Worm (Caenorhabditis elegans) whole organism, L4 larva: ENCODE measurements around the gene madf-4.

Source experiments
- F37D6.2 ChIP-seq: sonication (generic microtip); optimal IDR thresholded peaks from 2 replicates; lab custom pipeline; 2016; ENCODE audit warnings: mild to moderate bottlenecking, missing genetic modification characterization, missing compliant biosample characterization
- F49E8.2 ChIP-seq: sonication (generic microtip); optimal IDR thresholded peaks from 2 replicates; lab custom pipeline; 2016; ENCODE audit warnings: missing compliant biosample characterization, mild to moderate bottlenecking, missing genetic modification characterization, borderline replicate concordance
- R02D3.7 ChIP-seq: fragments of 150-350 bp; sonication (generic microtip); optimal IDR thresholded peaks from 3 replicates; lab custom pipeline; 2014; ENCODE audit warnings: missing biosample characterization, missing genetic modification characterization
- Y75B8A.6 ChIP-seq: fragments of 200-800 bp; sonication (Bioruptor generic); IDR thresholded peaks from 2 replicates; pipeline ENCODE4 v1.3.6; 2022; ENCODE audit warnings: missing genetic modification reagents, missing genetic modification characterization, missing compliant biosample characterization
- ZK546.5 ChIP-seq, 2 experiments: sonication (generic microtip); optimal IDR thresholded peaks; 2 replicates each; lab custom pipeline; 2017; ENCODE audit warnings: missing biosample characterization in 2 of 2, missing genetic modification characterization in 2 of 2
- aha-1 ChIP-seq: fragments of 150-350 bp; peaks from one replicate; lab custom pipeline; 2014; ENCODE audit warnings: missing biosample characterization, missing genetic modification characterization
- aly-2 ChIP-seq: sonication (generic microtip); optimal IDR thresholded peaks from 2 replicates; lab custom pipeline; 2018; ENCODE audit warnings: missing biosample characterization, missing genetic modification characterization
- attf-4 ChIP-seq: sonication (generic microtip); optimal IDR thresholded peaks from 3 replicates; lab custom pipeline; 2017; ENCODE audit warnings: missing biosample characterization, missing genetic modification characterization
- ceh-20 ChIP-seq: fragments of 200-800 bp; sonication (Bioruptor generic); IDR thresholded peaks from 2 replicates; pipeline ENCODE4 v1.3.6; 2022; ENCODE audit warnings: missing genetic modification reagents, missing genetic modification characterization, missing compliant biosample characterization
- ces-1 ChIP-seq: fragments of 150-350 bp; sonication (generic microtip); optimal IDR thresholded peaks from 4 replicates; lab custom pipeline; 2014; ENCODE audit warnings: missing biosample characterization, missing genetic modification reagents, missing genetic modification characterization
- daf-12 ChIP-seq: fragments of 150-350 bp; optimal IDR thresholded peaks from 2 replicates; lab custom pipeline; 2014; ENCODE audit warnings: missing biosample characterization, missing genetic modification reagents, missing genetic modification characterization
- dmd-6 ChIP-seq: fragments of 200-800 bp; sonication (Bioruptor generic); IDR thresholded peaks from 2 replicates; pipeline ENCODE4 v1.3.6; 2022; ENCODE audit warnings: missing genetic modification reagents, missing genetic modification characterization, missing compliant biosample characterization
- dve-1 ChIP-seq: sonication (generic microtip); optimal IDR thresholded peaks from 2 replicates; lab custom pipeline; 2017; ENCODE audit warnings: antibody characterized with exemption, mild to moderate bottlenecking, missing genetic modification characterization, missing compliant biosample characterization; ENCODE audit not compliant: insufficient read depth
- egl-43 ChIP-seq: fragments of 200-800 bp; sonication (Bioruptor generic); IDR thresholded peaks from 2 replicates; pipeline ENCODE4 v1.3.6; 2022; ENCODE audit warnings: missing genetic modification reagents, missing genetic modification characterization, missing compliant biosample characterization
- fkh-10 ChIP-seq: fragments of 150-350 bp; optimal IDR thresholded peaks from 2 replicates; lab custom pipeline; 2014; ENCODE audit warnings: missing biosample characterization, missing genetic modification reagents, missing genetic modification characterization
- hlh-30 ChIP-seq: sonication (generic microtip); optimal IDR thresholded peaks from 2 replicates; lab custom pipeline; 2017; ENCODE audit warnings: antibody characterized with exemption, mild to moderate bottlenecking, missing genetic modification characterization, missing compliant biosample characterization; ENCODE audit not compliant: insufficient read depth
- hmg-1.1 ChIP-seq: fragments of 200-800 bp; sonication (Bioruptor generic); IDR thresholded peaks from 2 replicates; pipeline ENCODE4 v1.3.6; 2022; ENCODE audit warnings: missing genetic modification reagents, missing genetic modification characterization, missing compliant biosample characterization
- lin-38 ChIP-seq: fragments of 200-800 bp; sonication (Bioruptor generic); IDR thresholded peaks from 2 replicates; pipeline ENCODE4 v1.3.6; 2022; ENCODE audit warnings: missing genetic modification reagents, missing genetic modification characterization, missing compliant biosample characterization
- lin-39 ChIP-seq: fragments of 150-350 bp; optimal IDR thresholded peaks from 2 replicates; lab custom pipeline; 2014; ENCODE audit warnings: missing biosample characterization, missing genetic modification reagents, missing genetic modification characterization
- lir-3 ChIP-seq: sonication (generic microtip); optimal IDR thresholded peaks from 2 replicates; lab custom pipeline; 2016; ENCODE audit warnings: mild to moderate bottlenecking, missing genetic modification characterization, missing compliant biosample characterization
- lsy-2 ChIP-seq, 2 experiments: fragments of 150-350 bp in 1 of 2; sonication (generic microtip) in 1 of 2; optimal IDR thresholded peaks; 2 replicates each; lab custom pipeline; 2014 to 2017; ENCODE audit warnings: missing biosample characterization in 2 of 2, missing genetic modification characterization in 2 of 2
- mdl-1 ChIP-seq, 2 experiments: fragments of 150-350 bp in 1 of 2; sonication (generic microtip) in 1 of 2; optimal IDR thresholded peaks; 2 replicates each; lab custom pipeline; 2014 to 2017; ENCODE audit warnings: missing biosample characterization in 2 of 2, missing genetic modification characterization in 2 of 2
- mep-1 ChIP-seq: fragments of 150-350 bp; sonication (generic microtip); optimal IDR thresholded peaks from 3 replicates; lab custom pipeline; 2014; ENCODE audit warnings: missing biosample characterization, missing genetic modification characterization
- mxl-3 ChIP-seq: fragments of 200-800 bp; sonication (Bioruptor generic); optimal IDR thresholded peaks from 2 replicates; lab custom pipeline; 2018; ENCODE audit warnings: mild to moderate bottlenecking, missing genetic modification characterization, missing compliant biosample characterization
- nhr-10 ChIP-seq: fragments of 150-350 bp; optimal IDR thresholded peaks from 2 replicates; lab custom pipeline; 2014; ENCODE audit warnings: missing biosample characterization, missing genetic modification characterization
- nhr-111 ChIP-seq: fragments of 200-800 bp; sonication (Bioruptor generic); optimal IDR thresholded peaks from 2 replicates; lab custom pipeline; 2018; ENCODE audit warnings: mild to moderate bottlenecking, missing genetic modification characterization, missing compliant biosample characterization
- nhr-237 ChIP-seq: sonication (generic microtip); optimal IDR thresholded peaks from 2 replicates; lab custom pipeline; 2017; ENCODE audit warnings: missing biosample characterization, missing genetic modification characterization
- nhr-28 ChIP-seq: fragments of 150-350 bp; optimal IDR thresholded peaks from 2 replicates; lab custom pipeline; 2014; ENCODE audit warnings: missing biosample characterization, missing genetic modification characterization
- nhr-41 ChIP-seq: fragments of 200-800 bp; sonication (Bioruptor generic); IDR thresholded peaks from 2 replicates; pipeline ENCODE4 v1.3.6; 2022; ENCODE audit warnings: missing genetic modification reagents, missing genetic modification characterization, missing compliant biosample characterization
- nhr-48 ChIP-seq: sonication (generic microtip); optimal IDR thresholded peaks from 2 replicates; lab custom pipeline; 2016; ENCODE audit warnings: mild to moderate bottlenecking, missing genetic modification characterization, missing compliant biosample characterization
- nhr-77 ChIP-seq: fragments of 150-350 bp; optimal IDR thresholded peaks from 2 replicates; lab custom pipeline; 2014; ENCODE audit warnings: missing biosample characterization, missing genetic modification characterization
- php-3 ChIP-seq: fragments of 200-800 bp; sonication (Bioruptor generic); IDR thresholded peaks from 2 replicates; pipeline ENCODE4 v1.3.6; 2022; ENCODE audit warnings: missing genetic modification reagents, missing genetic modification characterization, missing compliant biosample characterization
- pqm-1 ChIP-seq: sonication (generic microtip); optimal IDR thresholded peaks from 2 replicates; lab custom pipeline; 2017; ENCODE audit warnings: missing biosample characterization, missing genetic modification characterization
- rbr-2 ChIP-seq: sonication (generic microtip); optimal IDR thresholded peaks from 2 replicates; lab custom pipeline; 2016; ENCODE audit warnings: missing genotype, missing genetic modification characterization, missing compliant biosample characterization
- saeg-2 ChIP-seq: fragments of 200-800 bp; sonication (Bioruptor generic); IDR thresholded peaks from 2 replicates; pipeline ENCODE4 v1.3.6; 2022; ENCODE audit warnings: missing genetic modification reagents, missing genetic modification characterization, missing compliant biosample characterization
- skn-1 ChIP-seq: fragments of 150-350 bp; optimal IDR thresholded peaks from 2 replicates; lab custom pipeline; 2014; ENCODE audit warnings: missing biosample characterization, missing genetic modification characterization
- unc-62 ChIP-seq, 3 experiments: fragments of 150-350 bp in 1 of 3; sonication (generic microtip); optimal IDR thresholded peaks in 2 of 3; peaks in 1 of 3; 1 replicate in 1 of 3; 2 replicates in 2 of 3; lab custom pipeline; 2014 to 2017; ENCODE audit warnings: missing biosample characterization in 3 of 3, missing genetic modification characterization in 3 of 3, missing genetic modification reagents in 3 of 3, missing genotype in 1 of 3
- vab-7 ChIP-seq: fragments of 200-800 bp; sonication (Bioruptor generic); IDR thresholded peaks from 2 replicates; pipeline ENCODE4 v1.3.6; 2022; ENCODE audit warnings: missing genetic modification reagents, missing genetic modification characterization, missing compliant biosample characterization
- zfp-2 ChIP-seq: sonication (generic microtip); optimal IDR thresholded peaks from 2 replicates; lab custom pipeline; 2016; ENCODE audit warnings: mild to moderate bottlenecking, missing genetic modification characterization, missing compliant biosample characterization
- zip-11 ChIP-seq: fragments of 200-800 bp; sonication (Bioruptor generic); IDR thresholded peaks from 2 replicates; pipeline ENCODE4 v1.3.6; 2022; ENCODE audit warnings: missing genetic modification characterization, missing compliant biosample characterization
- ztf-7 ChIP-seq: fragments of 150-350 bp; optimal IDR thresholded peaks from 2 replicates; lab custom pipeline; 2014; ENCODE audit warnings: missing biosample characterization, missing genetic modification characterization

The madf-4 gene

ce11 chrV:10003315-10003969, 41.1 kb upstream of the madf-4 start (continued):
- peak; percentile 55 for TF ChIP-seq mep-1 (tag; lab: Kevin White, UChicago)
- peak; percentile 86 for TF ChIP-seq dve-1
- TF ChIP-seq, all 104 proteins: peak for 20

ce11 chrV:10002720-10003119, 40.4 kb upstream of the madf-4 start:
- TF ChIP-seq aly-2 (tag; lab: Kevin White, UChicago) (no peak), saeg-2 (GFP tag; lab: Robert Waterston, UW) (no peak), skn-1 (tag; lab: Kevin White, UChicago) (no peak), nhr-28 (tag; lab: Kevin White, UChicago) (peak; percentile 89), ces-1 (GFP tag; lab: Kevin White, UChicago) (no peak), ZK546.5 (tag; optimal IDR thresholded peaks at IDR 0.05; lab: Kevin White, UChicago) (no peak), Y75B8A.6 (GFP tag; lab: Robert Waterston, UW) (no peak), egl-43 (GFP tag; lab: Robert Waterston, UW) (no peak), ceh-20 (GFP tag; lab: Robert Waterston, UW) (no peak), lir-3 (no peak), lsy-2 (tag; optimal IDR thresholded peaks at IDR 0.05; lab: Kevin White, UChicago) (no peak), F49E8.2 (no peak), ztf-7 (no peak), php-3 (GFP tag; lab: Robert Waterston, UW) (no peak), dmd-6 (GFP tag; lab: Robert Waterston, UW) (no peak), mep-1 (tag; lab: Kevin White, UChicago) (no peak), R02D3.7 (tag; lab: Kevin White, UChicago) (no peak), nhr-41 (no peak), rbr-2 (tag; lab: Kevin White, UChicago) (no peak), lin-38 (GFP tag; lab: Robert Waterston, UW) (no peak), pqm-1 (tag; lab: Kevin White, UChicago) (no peak), nhr-237 (tag; lab: Kevin White, UChicago) (no peak), lin-39 (no peak), attf-4 (tag; lab: Kevin White, UChicago) (no peak), hlh-30 (tag; lab: Kevin White, UChicago) (no peak), hmg-1.1 (GFP tag; lab: Robert Waterston, UW) (no peak), mdl-1 (tag; optimal IDR thresholded peaks at IDR 0.05; lab: Kevin White, UChicago) (peak in 1 of 2 experiments; percentile 41), F37D6.2 (tag; lab: Kevin White, UChicago) (no peak), nhr-77 (tag; lab: Kevin White, UChicago) (no peak), aha-1 (tag; lab: Kevin White, UChicago) (peak; percentile 48), daf-12 (tag; lab: Kevin White, UChicago) (no peak), fkh-10 (GFP tag; lab: Kevin White, UChicago) (no peak), zip-11 (GFP tag; lab: Robert Waterston, UW) (no peak), nhr-111 (GFP tag; lab: Kevin White, UChicago) (no peak), nhr-10 (no peak), nhr-48 (tag; lab: Kevin White, UChicago) (peak; percentile 66), mxl-3 (peak; percentile 17), zfp-2 (tag; lab: Kevin White, UChicago) (no peak), unc-62 (GFP tag; optimal IDR thresholded peaks at IDR 0.05 in 1 of 2; lab: Kevin White, UChicago) (peak in 1 of 2 experiments; percentile 98), unc-62 (tag; optimal IDR thresholded peaks at IDR 0.05; lab: Kevin White, UChicago) (no peak), vab-7 (GFP tag; lab: Robert Waterston, UW) (no peak)
